Worm (Caenorhabditis elegans): ENCODE results near the gene hip-1.

hip-1 gene

ce11 chrIII:13622268-13622667 is at the start of gene hip-1:
Gene hip-1 (minus strand): TSS chrIII:13622492.
- TF ChIP-seq nhr-71 (tag; optimal IDR thresholded peaks at IDR 0.05), result peak; percentile 67
- TF ChIP-seq lin-13 (GFP tag; optimal IDR thresholded peaks at IDR 0.05), result peak; percentile 49
- TF ChIP-seq nhr-11 (tag; optimal IDR thresholded peaks at IDR 0.05), result no peak
- TF ChIP-seq lin-15B (tag; optimal IDR thresholded peaks at IDR 0.05), result peak; percentile 35
- TF ChIP-seq dsc-1 (tag; optimal IDR thresholded peaks at IDR 0.05), result peak; percentile 52
- no peak for TF ChIP-seq ztf-4 (tag; optimal IDR thresholded peaks at IDR 0.05)
- TF ChIP-seq rnt-1 (tag; optimal IDR thresholded peaks at IDR 0.05), result peak; percentile 7
- peak; percentile 35 for TF ChIP-seq fkh-8 (tag; optimal IDR thresholded peaks at IDR 0.05)
- TF ChIP-seq swsn-7 (tag; optimal IDR thresholded peaks at IDR 0.05), result peak; percentile 49
- no peak for TF ChIP-seq ceh-90 (tag; optimal IDR thresholded peaks at IDR 0.05)
- no peak for TF ChIP-seq hpl-2 (GFP tag; optimal IDR thresholded peaks at IDR 0.05)
- TF ChIP-seq snu-23 (GFP tag; optimal IDR thresholded peaks at IDR 0.05), result peak; percentile 78
- no peak for TF ChIP-seq fos-1 (tag; optimal IDR thresholded peaks at IDR 0.05)
- peak; percentile 74 to 85 (median 75) for TF ChIP-seq dpl-1 (GFP tag; optimal IDR thresholded peaks at IDR 0.05)
- peak; percentile 50 for TF ChIP-seq nhr-85 (tag)
- peak; percentile 80 for TF ChIP-seq lin-35 (GFP tag; optimal IDR thresholded peaks at IDR 0.05)
- TF ChIP-seq ceh-82 (tag; optimal IDR thresholded peaks at IDR 0.05), result peak; percentile 18 to 45 (median 29)
- TF ChIP-seq lsy-2 (tag; optimal IDR thresholded peaks at IDR 0.05), result peak; percentile 58 to 70
- peak; percentile 93 for TF ChIP-seq F16B12.6 (tag; optimal IDR thresholded peaks at IDR 0.05)
- peak in 1 of 2 experiments; percentile 7 for TF ChIP-seq mdl-1 (tag; optimal IDR thresholded peaks at IDR 0.05)
- peak; percentile 53 to 72 for TF ChIP-seq efl-1 (optimal IDR thresholded peaks at IDR 0.05)
- TF ChIP-seq efl-1 (GFP tag; optimal IDR thresholded peaks at IDR 0.05 in 1 of 2), result peak; percentile 85 to 97
- TF ChIP-seq nhr-20 (tag; optimal IDR thresholded peaks at IDR 0.05), result peak; percentile 48
- peak; percentile 39 for TF ChIP-seq nhr-90 (tag; optimal IDR thresholded peaks at IDR 0.05; ENCODE audit: poor library complexity)
- peak; percentile 79 for TF ChIP-seq mep-1 (tag; optimal IDR thresholded peaks at IDR 0.05)
- peak; percentile 11 for TF ChIP-seq egl-13 (tag; optimal IDR thresholded peaks at IDR 0.05)
- no peak for TF ChIP-seq nhr-76 (tag; optimal IDR thresholded peaks at IDR 0.05)
- TF ChIP-seq fkh-10 (GFP tag; optimal IDR thresholded peaks at IDR 0.05), result no peak
- peak; percentile 54 for TF ChIP-seq xbp-1 (tag; optimal IDR thresholded peaks at IDR 0.05)
- peak; percentile 41 for TF ChIP-seq tbx-2 (tag; optimal IDR thresholded peaks at IDR 0.05)
- TF ChIP-seq tlp-1 (tag; optimal IDR thresholded peaks at IDR 0.05), result no peak
- no peak for TF ChIP-seq nhr-12 (tag; optimal IDR thresholded peaks at IDR 0.05)
- TF ChIP-seq C16A3.4 (tag; optimal IDR thresholded peaks at IDR 0.05), result peak; percentile 34
- TF ChIP-seq nhr-19 (GFP tag; conservative IDR thresholded peaks at IDR 0.05), result peak; percentile 43
- TF ChIP-seq unc-130 (tag; optimal IDR thresholded peaks at IDR 0.05), result peak; percentile 61
- TF ChIP-seq nhr-47 (tag; optimal IDR thresholded peaks at IDR 0.05), result peak; percentile 65
- TF ChIP-seq skn-1 (tag; optimal IDR thresholded peaks at IDR 0.05), result peak; percentile 75
- TF ChIP-seq unc-86 (tag; optimal IDR thresholded peaks at IDR 0.05), result peak; percentile 12
- TF ChIP-seq snpc-4 (tag; optimal IDR thresholded peaks at IDR 0.05), result peak; percentile 30
- peak; percentile 64 for TF ChIP-seq lin-14 (GFP tag; optimal IDR thresholded peaks at IDR 0.05)

- TF ChIP-seq ces-1 (GFP tag; optimal IDR thresholded peaks at IDR 0.05) (no peak), efl-1 (optimal IDR thresholded peaks at IDR 0.05) (no peak), efl-1 (GFP tag; optimal IDR thresholded peaks at IDR 0.05 in 1 of 2) (peak in 1 of 2 experiments; percentile 15)
These were observed 47.2 kb upstream of the hip-1 start for ce11 chrIII:13669519-13669918.

ce11 chrIII:13667739-13668138 is 45.4 kb upstream of the hip-1 start, which contains the start of gene flp-15:
Gene flp-15 (minus strand): TSS chrIII:13667839.
- no peak for TF ChIP-seq grh-1 (GFP tag; IDR thresholded peaks at IDR 0.05)
- no peak for TF ChIP-seq efl-1 (optimal IDR thresholded peaks at IDR 0.05)
- peak in 1 of 2 experiments; percentile 37 for TF ChIP-seq efl-1 (GFP tag; optimal IDR thresholded peaks at IDR 0.05 in 1 of 2)

All from whole organism, L1 larva.